Fruit fly (Drosophila melanogaster): ENCODE results near the gene Prx6a.

dm6 chr2L:2886226-2886569 is 8.2 kb upstream of the Prx6a start:
- TF ChIP-seq Clk (GFP tag; optimal IDR thresholded peaks at IDR 0.05) (no peak), bab1 (GFP tag; optimal IDR thresholded peaks at IDR 0.05) (no peak), kay (GFP tag; ENCODE audit: borderline replicate concordance) (no peak), CG11617 (GFP tag; optimal IDR thresholded peaks at IDR 0.05) (no peak), CG12768 (GFP tag; optimal IDR thresholded peaks at IDR 0.05) (no peak), Hr96 (GFP tag; optimal IDR thresholded peaks at IDR 0.05) (no peak), CG1620 (GFP tag; optimal IDR thresholded peaks at IDR 0.05) (no peak), tj (GFP tag; optimal IDR thresholded peaks at IDR 0.05) (no peak), CG14711 (tag; optimal IDR thresholded peaks at IDR 0.05) (no peak)
